Worm (Caenorhabditis elegans) whole organism, L4 larva: ENCODE results near the gene C08G9.2.

Experiments used
- ZK546.5 ChIP-seq, 2 experiments: sonication (generic microtip); optimal IDR thresholded peaks; 2 replicates each; lab custom pipeline; 2017; ENCODE audit warnings: missing biosample characterization in 2 of 2, missing genetic modification characterization in 2 of 2
- lin-29 ChIP-seq: fragments of 200-800 bp; sonication (Bioruptor generic); IDR thresholded peaks from 2 replicates; pipeline ENCODE4 v1.3.6; 2022; ENCODE audit warnings: missing genetic modification reagents, missing genetic modification characterization, missing compliant biosample characterization
- nhr-237 ChIP-seq: sonication (generic microtip); optimal IDR thresholded peaks from 2 replicates; lab custom pipeline; 2017; ENCODE audit warnings: missing biosample characterization, missing genetic modification characterization

- no peak for TF ChIP-seq lin-29 (GFP tag; lab: Robert Waterston, UW)
- no peak for TF ChIP-seq nhr-237
- TF ChIP-seq ZK546.5 (tag; optimal IDR thresholded peaks at IDR 0.05; lab: Kevin White, UChicago): no peak
Observed at ce11 chrIV:7661569-7661968, 11.2 kb downstream of the C08G9.2 start.
